Fruit fly (Drosophila melanogaster) whole organism: ENCODE results near the gene CG7367.

Experiments
- pan ChIP-seq: fragments of >200 bp; optimal IDR thresholded peaks from 2 replicates; lab custom pipeline; 2017
- psq ChIP-seq: fragments of >200 bp; optimal IDR thresholded peaks from 2 replicates; lab custom pipeline; 2017

- TF ChIP-seq pan (no peak), psq (lab: Kevin White, UChicago) (no peak)
Observed at dm6 chr2L:8004072-8004471, 35.5 kb downstream of the CG7367 start, which contains the start of gene Wwox.
